Fruit fly (Drosophila melanogaster) S2 (cell line): ENCODE data around the gene hry.

Source experiments
- CG8478 ChIP-seq: fragments of >200 bp; optimal IDR thresholded peaks from 2 replicates; lab custom pipeline; 2018
- CTCF ChIP-seq, 2 experiments: fragments of >200 bp; optimal IDR thresholded peaks; 2 replicates each; lab custom pipeline; 2018

- TF ChIP-seq CG8478 (lab: Kevin White, UChicago): no peak
- no peak for TF ChIP-seq CTCF (optimal IDR thresholded peaks at IDR 0.05; lab: Kevin White, UChicago)
These were observed 941 bp downstream of the hry start for dm6 chr3L:8676500-8676899.
